Worm (Caenorhabditis elegans) whole organism, L2 larva: ENCODE measurements around the gene F10E7.5.

Experiments used
- ama-1 ChIP-seq: fragments of 150-350 bp; optimal IDR thresholded peaks from 2 replicates; lab custom pipeline; 2018; ENCODE audit warnings: inconsistent platforms
- ceh-16 ChIP-seq: fragments of 150-350 bp; optimal IDR thresholded peaks from 2 replicates; lab custom pipeline; 2014; ENCODE audit warnings: missing biosample characterization, missing genetic modification characterization
- ceh-82 ChIP-seq: fragments of 150-350 bp; optimal IDR thresholded peaks from 2 replicates; lab custom pipeline; 2014; ENCODE audit warnings: missing biosample characterization, missing genetic modification characterization
- crh-2 ChIP-seq: sonication (generic microtip); optimal IDR thresholded peaks from 2 replicates; lab custom pipeline; 2017; ENCODE audit warnings: missing biosample characterization, missing genetic modification characterization
- dmd-4 ChIP-seq: sonication (generic microtip); optimal IDR thresholded peaks from 2 replicates; lab custom pipeline; 2017; ENCODE audit warnings: missing biosample characterization, missing genetic modification characterization
- elt-1 ChIP-seq: fragments of 150-350 bp; optimal IDR thresholded peaks from 2 replicates; lab custom pipeline; 2014; ENCODE audit warnings: missing biosample characterization, missing genetic modification characterization
- lin-39 ChIP-seq: fragments of 150-350 bp; optimal IDR thresholded peaks from 2 replicates; lab custom pipeline; 2014; ENCODE audit warnings: missing biosample characterization, missing genetic modification reagents, missing genetic modification characterization
- mdl-1 ChIP-seq, 2 experiments: fragments of 150-350 bp in 1 of 2; sonication (generic microtip) in 1 of 2; optimal IDR thresholded peaks; 2 replicates each; lab custom pipeline; 2017; ENCODE audit warnings: missing biosample characterization in 2 of 2, missing genetic modification characterization in 2 of 2
- nhr-11 ChIP-seq: fragments of 150-350 bp; optimal IDR thresholded peaks from 2 replicates; lab custom pipeline; 2014; ENCODE audit warnings: missing biosample characterization, missing genetic modification characterization
- nhr-237 ChIP-seq: fragments of 150-350 bp; optimal IDR thresholded peaks from 2 replicates; lab custom pipeline; 2014; ENCODE audit warnings: missing biosample characterization, missing genetic modification characterization
- sem-4 ChIP-seq: fragments of 150-350 bp; optimal IDR thresholded peaks from 2 replicates; lab custom pipeline; 2014; ENCODE audit warnings: missing biosample characterization, missing genetic modification reagents, missing genetic modification characterization
- sma-3 ChIP-seq: sonication (generic microtip); optimal IDR thresholded peaks from 2 replicates; lab custom pipeline; 2016; ENCODE audit warnings: missing genetic modification reagents, missing genetic modification characterization, missing compliant biosample characterization
- sma-9 ChIP-seq, 2 experiments: fragments of 150-350 bp in 1 of 2; sonication (generic microtip) in 1 of 2; optimal IDR thresholded peaks; 2 replicates each; lab custom pipeline; 2014 to 2016; ENCODE audit warnings: missing genetic modification characterization in 2 of 2, mild to moderate bottlenecking in 1 of 2, missing biosample characterization in 1 of 2, missing compliant biosample characterization in 1 of 2, missing genetic modification reagents in 1 of 2, moderate library complexity in 1 of 2
- unc-55 ChIP-seq: fragments of 150-350 bp; sonication (generic microtip); optimal IDR thresholded peaks from 3 replicates; lab custom pipeline; 2014; ENCODE audit warnings: missing biosample characterization, missing genetic modification reagents, missing genetic modification characterization
- unc-62 ChIP-seq: fragments of 150-350 bp; optimal IDR thresholded peaks from 2 replicates; lab custom pipeline; 2014; ENCODE audit warnings: missing biosample characterization, missing genetic modification reagents, missing genetic modification characterization
- ztf-11 ChIP-seq: sonication (generic microtip); optimal IDR thresholded peaks from 2 replicates; lab custom pipeline; 2017; ENCODE audit warnings: missing biosample characterization, missing genetic modification characterization
- ztf-4 ChIP-seq: fragments of 150-350 bp; optimal IDR thresholded peaks from 2 replicates; lab custom pipeline; 2014; ENCODE audit warnings: missing biosample characterization, missing genetic modification characterization

Gene F10E7.5

DNA sequence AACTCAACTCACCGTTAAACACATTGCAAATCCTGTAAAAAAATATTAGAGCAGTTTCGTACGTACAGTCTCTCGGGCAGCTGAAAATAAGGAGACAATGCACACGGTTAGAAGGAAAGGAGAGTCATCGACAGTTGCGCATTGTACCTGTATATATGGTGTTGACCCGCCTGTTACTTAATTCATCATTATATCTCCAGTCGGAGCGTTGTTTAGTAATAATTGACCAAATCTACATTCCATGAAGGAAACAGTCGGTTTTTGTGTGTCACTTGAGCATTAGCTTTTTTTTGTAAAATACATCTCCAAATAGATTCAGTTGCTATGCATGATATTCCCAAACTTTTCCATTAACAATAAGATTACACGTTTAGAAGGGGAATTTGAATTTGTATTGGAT is 49.7 kb downstream of the F10E7.5 start, which contains the start of gene C27H5.12:
Gene C27H5.12 (minus strand): TSS at position 101 of the 400 bp plus-strand sequence.
- TF ChIP-seq unc-62 (no peak), dmd-4 (no peak), ama-1 (lab: Kevin White, UChicago) (no peak), unc-55 (GFP tag; lab: Kevin White, UChicago) (no peak), sem-4 (tag; lab: Kevin White, UChicago) (no peak), sma-9 (GFP tag; optimal IDR thresholded peaks at IDR 0.05; lab: Kevin White, UChicago) (no peak), sma-9 (tag; optimal IDR thresholded peaks at IDR 0.05; lab: Kevin White, UChicago) (no peak), nhr-237 (tag; lab: Kevin White, UChicago) (no peak), crh-2 (no peak), nhr-11 (tag; lab: Kevin White, UChicago) (no peak), elt-1 (no peak), lin-39 (tag; lab: Kevin White, UChicago) (no peak), mdl-1 (tag; optimal IDR thresholded peaks at IDR 0.05; lab: Kevin White, UChicago) (no peak), ztf-4 (tag; lab: Kevin White, UChicago) (no peak), sma-3 (GFP tag; lab: Kevin White, UChicago) (no peak), ceh-82 (tag; lab: Kevin White, UChicago) (no peak), ceh-16 (tag; lab: Kevin White, UChicago) (no peak), ztf-11 (tag; lab: Kevin White, UChicago) (no peak)
